Worm (Caenorhabditis elegans): ENCODE measurements around the gene twk-17.

DNA sequence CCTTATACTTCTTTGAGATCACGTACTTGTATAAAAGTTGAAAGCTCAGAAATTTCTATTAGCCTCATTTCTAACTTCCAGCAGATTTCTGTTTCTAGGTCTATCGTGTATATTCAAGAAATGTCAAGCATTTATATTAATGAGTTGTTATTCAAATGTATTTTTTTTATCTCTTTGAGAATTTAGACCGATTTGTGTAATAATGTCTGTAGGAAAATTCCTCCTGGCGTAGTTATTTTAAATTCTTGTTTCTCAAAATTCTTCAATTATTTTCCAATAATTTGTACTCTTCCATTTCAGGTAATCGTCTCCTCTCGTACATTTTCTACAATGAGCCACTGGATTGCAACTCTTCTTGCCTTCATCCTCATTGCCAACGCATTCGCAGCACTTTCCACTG lies 19.5 kb upstream of the twk-17 start, which contains the start of gene nlp-61:
- TF ChIP-seq pax-3 (tag; optimal IDR thresholded peaks at IDR 0.05): no peak
- TF ChIP-seq hlh-17 (GFP tag; optimal IDR thresholded peaks at IDR 0.05; ENCODE audit: borderline replicate concordance): no peak
- TF ChIP-seq sptf-1 (tag; optimal IDR thresholded peaks at IDR 0.05): no peak
- TF ChIP-seq grh-1 (GFP tag; IDR thresholded peaks at IDR 0.05): no peak
- no peak for TF ChIP-seq ama-1 (optimal IDR thresholded peaks at IDR 0.05)
- TF ChIP-seq Y116A8C.19 (tag; optimal IDR thresholded peaks at IDR 0.05; ENCODE audit: borderline replicate concordance): no peak
- no peak for TF ChIP-seq mep-1 (tag; optimal IDR thresholded peaks at IDR 0.05)
- no peak for TF ChIP-seq ceh-82 (tag; optimal IDR thresholded peaks at IDR 0.05)
- no peak for TF ChIP-seq egl-27 (tag; optimal IDR thresholded peaks at IDR 0.05)
- no peak for TF ChIP-seq rnt-1 (tag; optimal IDR thresholded peaks at IDR 0.05)
- TF ChIP-seq lin-35 (GFP tag; optimal IDR thresholded peaks at IDR 0.05): no peak
- no peak for TF ChIP-seq zip-4 (GFP tag; optimal IDR thresholded peaks at IDR 0.05)
- TF ChIP-seq unc-62 (GFP tag; optimal IDR thresholded peaks at IDR 0.05): no peak
- no peak for TF ChIP-seq unc-130 (tag; optimal IDR thresholded peaks at IDR 0.05)
